Fruit fly (Drosophila melanogaster): ENCODE data around the gene Ugt37B1.

Ugt37B1 gene

dm6 chr2L:6273963-6274834 is 49.4 kb downstream of the Ugt37B1 start (continued):
- no peak for TF ChIP-seq CG10669 (GFP tag; optimal IDR thresholded peaks at IDR 0.05)
- TF ChIP-seq CG9139 (GFP tag; optimal IDR thresholded peaks at IDR 0.05) = no peak
- no peak for TF ChIP-seq CG6792 (GFP tag; optimal IDR thresholded peaks at IDR 0.05)
- TF ChIP-seq CG3032 (tag; optimal IDR thresholded peaks at IDR 0.05) = no peak
- TF ChIP-seq Gug (GFP tag; IDR thresholded peaks at IDR 0.05) = no peak
- TF ChIP-seq CG1621 (tag; optimal IDR thresholded peaks at IDR 0.05) = no peak
- TF ChIP-seq topi (GFP tag; optimal IDR thresholded peaks at IDR 0.05) = peak; percentile 29
- no peak for TF ChIP-seq CG11762 (GFP tag; optimal IDR thresholded peaks at IDR 0.05; ENCODE audit: insufficient read depth)
- TF ChIP-seq CG4318 (GFP tag; optimal IDR thresholded peaks at IDR 0.05) = no peak
- TF ChIP-seq CG6276 (GFP tag; optimal IDR thresholded peaks at IDR 0.05) = no peak

dm6 chr2L:6275981-6276380 is 51.1 kb downstream of the Ugt37B1 start:
- no peak for TF ChIP-seq Ets96B (tag; optimal IDR thresholded peaks at IDR 0.05)
- no peak for TF ChIP-seq CG8632 (GFP tag; optimal IDR thresholded peaks at IDR 0.05)
- TF ChIP-seq Ets21C (GFP tag; optimal IDR thresholded peaks at IDR 0.05) = no peak
- TF ChIP-seq Eip75B (GFP tag; optimal IDR thresholded peaks at IDR 0.05) = no peak
- TF ChIP-seq CG1621 (tag; optimal IDR thresholded peaks at IDR 0.05) = no peak
- TF ChIP-seq Eip78C (GFP tag) = no peak
- no peak for TF ChIP-seq CG16779 (tag; optimal IDR thresholded peaks at IDR 0.05)
- TF ChIP-seq CG32006 (GFP tag; optimal IDR thresholded peaks at IDR 0.05) = no peak
- no peak for TF ChIP-seq OdsH (GFP tag; optimal IDR thresholded peaks at IDR 0.05)
- TF ChIP-seq Hr4 (GFP tag; optimal IDR thresholded peaks at IDR 0.05) = no peak
- TF ChIP-seq Lpt (GFP tag; optimal IDR thresholded peaks at IDR 0.05) = no peak
- no peak for TF ChIP-seq net (GFP tag; optimal IDR thresholded peaks at IDR 0.05)
- TF ChIP-seq CG11294 (GFP tag; IDR thresholded peaks at IDR 0.05) = no peak
- no peak for TF ChIP-seq CG6854 (GFP tag; optimal IDR thresholded peaks at IDR 0.05)
- TF ChIP-seq CG11902 (GFP tag; optimal IDR thresholded peaks at IDR 0.05) = no peak
- TF ChIP-seq spab (GFP tag; optimal IDR thresholded peaks at IDR 0.05) = no peak
- TF ChIP-seq CG31627 (GFP tag; optimal IDR thresholded peaks at IDR 0.05) = no peak
